Worm (Caenorhabditis elegans) whole organism, young adult: ENCODE data around the gene eps-8.
A peak's percentile ranks its signal among the peaks of the same experiment; 100 is the strongest.

Source experiments
- B0035.1 ChIP-seq: sonication (generic microtip); optimal IDR thresholded peaks from 2 replicates; lab custom pipeline; 2016; ENCODE audit warnings: missing genetic modification characterization, mild to moderate bottlenecking, missing compliant biosample characterization, missing genotype, missing genetic modification reagents
- B0261.1 ChIP-seq: sonication (generic microtip); optimal IDR thresholded peaks from 2 replicates; lab custom pipeline; 2016; ENCODE audit warnings: mild to moderate bottlenecking, missing genetic modification characterization, moderate library complexity, missing compliant biosample characterization
- B0336.3 ChIP-seq: fragments of 200-800 bp; sonication (Bioruptor generic); IDR thresholded peaks from 2 replicates; pipeline ENCODE4 v1.3.6; 2022; ENCODE audit warnings: missing genetic modification characterization, missing compliant biosample characterization
- C17E4.6 ChIP-seq: fragments of 200-800 bp; sonication (Bioruptor generic); IDR thresholded peaks from 2 replicates; pipeline ENCODE4 v1.3.6; 2022; ENCODE audit warnings: missing genetic modification reagents, missing genetic modification characterization, missing compliant biosample characterization
- F33H1.4 ChIP-seq: fragments of 200-800 bp; sonication (Bioruptor generic); IDR thresholded peaks from 2 replicates; pipeline ENCODE4 v1.3.6; 2022; ENCODE audit warnings: missing genetic modification reagents, missing genetic modification characterization, missing compliant biosample characterization
- F37B4.10 ChIP-seq: fragments of 200-800 bp; sonication (Bioruptor generic); IDR thresholded peaks from 2 replicates; pipeline ENCODE4 v1.3.6; 2022; ENCODE audit warnings: missing genetic modification characterization, missing compliant biosample characterization
- F57C9.4 ChIP-seq: sonication (generic microtip); optimal IDR thresholded peaks from 2 replicates; lab custom pipeline; 2017; ENCODE audit warnings: mild to moderate bottlenecking, missing genetic modification characterization, missing compliant biosample characterization
- K12H6.12 ChIP-seq: fragments of 200-800 bp; sonication (Bioruptor generic); optimal IDR thresholded peaks from 2 replicates; lab custom pipeline; 2018; ENCODE audit warnings: mild to moderate bottlenecking, missing genetic modification characterization, missing compliant biosample characterization
- Y53G8AR.9 ChIP-seq: fragments of 200-800 bp; sonication (Bioruptor generic); conservative IDR thresholded peaks from 2 replicates; pipeline ENCODE4 v1.3.6; 2022; ENCODE audit warnings: missing genetic modification reagents, missing genetic modification characterization, missing compliant biosample characterization
- Y56A3A.18 ChIP-seq: fragments of 200-800 bp; sonication (Bioruptor generic); IDR thresholded peaks from 2 replicates; pipeline ENCODE4 v1.3.6; 2022; ENCODE audit warnings: missing genetic modification reagents, missing genetic modification characterization, missing compliant biosample characterization
- Y79H2A.3 ChIP-seq: fragments of 200-800 bp; sonication (Bioruptor generic); conservative IDR thresholded peaks from 2 replicates; pipeline ENCODE4 v1.3.6; 2022; ENCODE audit warnings: missing genetic modification reagents, missing genetic modification characterization, missing compliant biosample characterization
- Y95B8A.8 ChIP-seq: fragments of 200-800 bp; sonication (Bioruptor generic); IDR thresholded peaks from 2 replicates; pipeline ENCODE4 v1.3.6; 2022; ENCODE audit warnings: missing genetic modification reagents, missing genetic modification characterization, missing compliant biosample characterization
- akir-1 ChIP-seq: fragments of 200-800 bp; sonication (Bioruptor generic); optimal IDR thresholded peaks from 2 replicates; lab custom pipeline; 2018; ENCODE audit warnings: mild to moderate bottlenecking, missing genetic modification characterization, moderate library complexity, missing compliant biosample characterization
- aptf-2 ChIP-seq: fragments of 200-800 bp; sonication (Bioruptor generic); conservative IDR thresholded peaks from 2 replicates; pipeline ENCODE4 v1.3.6; 2022; ENCODE audit warnings: missing genetic modification reagents, missing genetic modification characterization, missing compliant biosample characterization
- cebp-2 ChIP-seq: fragments of 200-800 bp; sonication (Bioruptor generic); IDR thresholded peaks from 2 replicates; pipeline ENCODE4 v1.3.6; 2022; ENCODE audit warnings: missing genetic modification characterization, missing compliant biosample characterization
- ceh-27 ChIP-seq: fragments of 200-800 bp; sonication (Bioruptor generic); optimal IDR thresholded peaks from 2 replicates; lab custom pipeline; 2018; ENCODE audit warnings: mild to moderate bottlenecking, missing genetic modification characterization, moderate library complexity, missing compliant biosample characterization
- chd-7 ChIP-seq: sonication (generic microtip); optimal IDR thresholded peaks from 2 replicates; lab custom pipeline; 2016; ENCODE audit warnings: mild to moderate bottlenecking, missing genetic modification characterization, moderate library complexity, missing compliant biosample characterization
- dpl-1 ChIP-seq: fragments of 150-350 bp; optimal IDR thresholded peaks from 2 replicates; lab custom pipeline; 2014; ENCODE audit warnings: missing biosample characterization, missing genetic modification reagents, missing genetic modification characterization
- egl-44 ChIP-seq: fragments of 200-800 bp; sonication (Bioruptor generic); IDR thresholded peaks from 2 replicates; pipeline ENCODE4 v1.3.6; 2022; ENCODE audit warnings: missing genetic modification reagents, missing genetic modification characterization, missing compliant biosample characterization
- gei-17 ChIP-seq: fragments of 200-800 bp; sonication (Bioruptor generic); optimal IDR thresholded peaks from 2 replicates; lab custom pipeline; 2018; ENCODE audit warnings: mild to moderate bottlenecking, missing genetic modification characterization, missing compliant biosample characterization
- hlh-12 ChIP-seq: sonication (generic microtip); optimal IDR thresholded peaks from 2 replicates; lab custom pipeline; 2016; ENCODE audit warnings: missing genetic modification characterization, missing compliant biosample characterization
- hlh-26 ChIP-seq: fragments of 200-800 bp; sonication (Bioruptor generic); conservative IDR thresholded peaks from 2 replicates; pipeline ENCODE4 v1.3.6; 2022; ENCODE audit warnings: missing genetic modification reagents, missing genetic modification characterization, missing compliant biosample characterization
- hmg-20 ChIP-seq: fragments of 200-800 bp; sonication (Bioruptor generic); IDR thresholded peaks from 2 replicates; pipeline ENCODE4 v1.3.6; 2022; ENCODE audit warnings: missing genetic modification reagents, missing genetic modification characterization, missing compliant biosample characterization
- hrde-1 ChIP-seq: sonication (generic microtip); optimal IDR thresholded peaks from 2 replicates; lab custom pipeline; 2016; ENCODE audit warnings: missing genetic modification characterization, mild to moderate bottlenecking, missing compliant biosample characterization, moderate library complexity, missing genotype, missing genetic modification reagents, borderline replicate concordance
- hsf-1 ChIP-seq: fragments of 200-800 bp; sonication (Bioruptor generic); IDR thresholded peaks from 2 replicates; pipeline ENCODE4 v1.3.6; 2022; ENCODE audit warnings: missing genetic modification reagents, missing genetic modification characterization, missing compliant biosample characterization
- lag-1 ChIP-seq: fragments of 200-800 bp; sonication (Bioruptor generic); IDR thresholded peaks from 2 replicates; pipeline ENCODE4 v1.3.6; 2022; ENCODE audit warnings: missing genetic modification reagents, missing genetic modification characterization, missing compliant biosample characterization
- let-607 ChIP-seq, 2 experiments: fragments of 200-800 bp in 1 of 2; sonication (Bioruptor generic) in 1 of 2; sonication (generic microtip) in 1 of 2; optimal IDR thresholded peaks; 2 replicates each; lab custom pipeline; 2016 to 2018; ENCODE audit warnings: mild to moderate bottlenecking in 2 of 2, missing compliant biosample characterization in 2 of 2, missing genetic modification characterization in 2 of 2, moderate library complexity in 2 of 2, missing genotype in 1 of 2
- lin-54 ChIP-seq: fragments of 200-800 bp; sonication (Bioruptor generic); optimal IDR thresholded peaks from 2 replicates; lab custom pipeline; 2018; ENCODE audit warnings: mild to moderate bottlenecking, missing genetic modification characterization, missing compliant biosample characterization
- madf-10 ChIP-seq: sonication (generic microtip); optimal IDR thresholded peaks from 2 replicates; lab custom pipeline; 2016; ENCODE audit warnings: mild to moderate bottlenecking, missing genetic modification characterization, missing compliant biosample characterization
- mes-4 ChIP-seq: sonication (generic microtip); optimal IDR thresholded peaks from 2 replicates; lab custom pipeline; 2016; ENCODE audit warnings: missing genotype, missing genetic modification characterization, missing compliant biosample characterization
- nhr-27 ChIP-seq: fragments of 200-800 bp; sonication (Bioruptor generic); optimal IDR thresholded peaks from 2 replicates; lab custom pipeline; 2018; ENCODE audit warnings: mild to moderate bottlenecking, missing genetic modification characterization, moderate library complexity, missing compliant biosample characterization
- nhr-90 ChIP-seq: sonication (generic microtip); optimal IDR thresholded peaks from 2 replicates; lab custom pipeline; 2016; ENCODE audit warnings: missing genotype, mild to moderate bottlenecking, missing genetic modification characterization, missing compliant biosample characterization
- pbrm-1 ChIP-seq: fragments of 200-800 bp; sonication (Bioruptor generic); IDR thresholded peaks from 2 replicates; pipeline ENCODE4 v1.3.6; 2022; ENCODE audit warnings: missing genetic modification reagents, missing genetic modification characterization, missing compliant biosample characterization
- pha-4 ChIP-seq: fragments of 150-350 bp; sonication (generic microtip); optimal IDR thresholded peaks from 2 replicates; lab custom pipeline; 2014; ENCODE audit warnings: missing biosample characterization, missing genetic modification reagents, missing genetic modification characterization
- rcor-1 ChIP-seq: fragments of 200-800 bp; sonication (Bioruptor generic); IDR thresholded peaks from 2 replicates; pipeline ENCODE4 v1.3.6; 2022; ENCODE audit warnings: missing genetic modification reagents, missing genetic modification characterization, missing compliant biosample characterization
- rec-8 ChIP-seq, 2 experiments: sonication (generic microtip); optimal IDR thresholded peaks; 2 replicates each; lab custom pipeline; 2016; ENCODE audit warnings: mild to moderate bottlenecking in 2 of 2, missing genetic modification characterization in 2 of 2, missing genetic modification reagents in 2 of 2, missing genotype in 2 of 2, missing biosample characterization in 1 of 2, missing compliant biosample characterization in 1 of 2, moderate library complexity in 1 of 2
- repo-1 ChIP-seq: sonication (generic microtip); optimal IDR thresholded peaks from 2 replicates; lab custom pipeline; 2017; ENCODE audit warnings: mild to moderate bottlenecking, missing genetic modification characterization, missing compliant biosample characterization
- sdz-38 ChIP-seq: sonication (generic microtip); optimal IDR thresholded peaks from 2 replicates; lab custom pipeline; 2016; ENCODE audit warnings: missing genotype, missing genetic modification characterization, missing compliant biosample characterization
- somi-1 ChIP-seq: fragments of 200-800 bp; sonication (Bioruptor generic); optimal IDR thresholded peaks from 2 replicates; lab custom pipeline; 2018; ENCODE audit warnings: mild to moderate bottlenecking, missing genetic modification characterization, missing compliant biosample characterization
- sptf-2 ChIP-seq: fragments of 200-800 bp; sonication (Bioruptor generic); optimal IDR thresholded peaks from 2 replicates; lab custom pipeline; 2018; ENCODE audit warnings: mild to moderate bottlenecking, missing genetic modification characterization, missing compliant biosample characterization
- tlf-1 ChIP-seq: fragments of 200-800 bp; sonication (Bioruptor generic); optimal IDR thresholded peaks from 2 replicates; lab custom pipeline; 2018; ENCODE audit warnings: mild to moderate bottlenecking, missing genetic modification characterization, missing compliant biosample characterization
- unc-130 ChIP-seq: sonication (generic microtip); optimal IDR thresholded peaks from 2 replicates; lab custom pipeline; 2016; ENCODE audit warnings: missing genetic modification reagents, missing genetic modification characterization, missing compliant biosample characterization
- xnd-1 ChIP-seq: sonication (generic microtip); optimal IDR thresholded peaks from 2 replicates; lab custom pipeline; 2016; ENCODE audit warnings: missing genotype, missing genetic modification reagents, missing genetic modification characterization, missing compliant biosample characterization
- zfh-2 ChIP-seq: fragments of 200-800 bp; sonication (Bioruptor generic); conservative IDR thresholded peaks from 2 replicates; pipeline ENCODE4 v1.3.6; 2022; ENCODE audit warnings: missing genetic modification reagents, missing genetic modification characterization, missing compliant biosample characterization
- ztf-25 ChIP-seq: fragments of 200-800 bp; sonication (Bioruptor generic); IDR thresholded peaks from 2 replicates; pipeline ENCODE4 v1.3.6; 2022; ENCODE audit warnings: missing genetic modification reagents, missing genetic modification characterization, missing compliant biosample characterization
- ztf-28 ChIP-seq: fragments of 200-800 bp; sonication (Bioruptor generic); IDR thresholded peaks from 2 replicates; pipeline ENCODE4 v1.3.6; 2022; ENCODE audit warnings: missing genetic modification reagents, missing genetic modification characterization, missing compliant biosample characterization
- ztf-6 ChIP-seq: fragments of 200-800 bp; sonication (Bioruptor generic); IDR thresholded peaks from 2 replicates; pipeline ENCODE4 v1.3.6; 2022; ENCODE audit warnings: missing genetic modification reagents, missing genetic modification characterization, missing compliant biosample characterization

Gene eps-8

DNA sequence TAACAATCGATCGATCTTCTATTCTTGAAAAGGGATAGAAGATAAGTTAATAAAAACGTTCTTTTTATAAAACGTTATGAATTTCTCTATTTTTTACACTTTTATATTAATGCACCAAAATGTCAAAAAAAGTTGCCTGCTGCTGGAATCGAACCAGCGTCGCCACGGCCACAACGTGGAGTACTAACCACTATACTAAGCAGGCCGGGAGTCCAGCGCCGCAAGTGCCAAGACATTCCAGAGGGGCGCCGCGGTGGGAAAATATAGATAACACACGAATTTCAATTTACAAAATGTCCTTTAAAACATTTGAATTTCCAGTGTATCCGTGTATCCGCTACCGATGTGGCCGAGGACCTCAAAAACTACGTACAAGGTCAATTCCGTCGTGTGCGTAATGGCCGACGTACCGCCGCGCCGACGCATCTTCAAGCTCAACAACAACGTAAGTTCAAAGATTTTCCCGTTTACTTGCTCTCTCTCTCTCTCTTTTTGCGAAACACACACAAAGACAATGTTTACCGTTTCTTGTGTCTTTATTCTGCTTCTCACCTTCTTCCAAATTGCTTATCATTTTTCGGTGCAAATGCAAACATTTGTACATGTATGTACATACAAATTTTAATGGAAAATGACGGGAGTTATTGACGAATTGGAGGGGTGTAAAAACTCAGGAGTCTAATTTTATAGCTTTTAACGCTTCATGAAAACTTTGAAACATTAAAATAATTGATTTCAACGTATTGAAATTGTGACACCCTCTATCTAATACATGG lies 9.8 kb downstream of the eps-8 start (continued):
- TF ChIP-seq unc-130 (GFP tag; lab: Kevin White, UChicago) (no peak), egl-44 (GFP tag; lab: Robert Waterston, UW) (0 out of 2 replicates have a peak, but pooled peaks have one; percentile 26), K12H6.12 (tag; lab: Kevin White, UChicago) (no peak), rec-8 (tag; optimal IDR thresholded peaks at IDR 0.05; lab: Kevin White, UChicago) (peak in 1 of 2 experiments; percentile 4), akir-1 (no peak), nhr-90 (peak; percentile 38), gei-17 (GFP tag; lab: Kevin White, UChicago) (no peak), sptf-2 (GFP tag; lab: Kevin White, UChicago) (no peak), B0336.3 (GFP tag; lab: Robert Waterston, UW) (0 out of 2 replicates have a peak, but pooled peaks have one; percentile 23), rcor-1 (no peak), repo-1 (tag; lab: Kevin White, UChicago) (no peak), hmg-20 (no peak), ztf-6 (GFP tag; lab: Robert Waterston, UW) (no peak), sdz-38 (tag; lab: Kevin White, UChicago) (no peak), F37B4.10 (GFP tag; lab: Robert Waterston, UW) (no peak), let-607 (tag; optimal IDR thresholded peaks at IDR 0.05; lab: Kevin White, UChicago) (no peak), hrde-1 (tag; lab: Kevin White, UChicago) (no peak), zfh-2 (GFP tag; lab: Robert Waterston, UW) (no peak), pbrm-1 (GFP tag; lab: Robert Waterston, UW) (peak; percentile 28; the same call in 1 of the 2 replicates), Y95B8A.8 (no peak), dpl-1 (GFP tag; lab: Kevin White, UChicago) (no peak), ztf-28 (GFP tag; lab: Robert Waterston, UW) (peak; percentile 62; the same call in 1 of the 2 replicates), lin-54 (GFP tag; lab: Kevin White, UChicago) (no peak), C17E4.6 (GFP tag; lab: Robert Waterston, UW) (no peak), F33H1.4 (GFP tag; lab: Robert Waterston, UW) (no peak), hlh-12 (tag; lab: Kevin White, UChicago) (no peak), pha-4 (no peak), cebp-2 (GFP tag; lab: Robert Waterston, UW) (no peak), aptf-2 (GFP tag; lab: Robert Waterston, UW) (no peak), xnd-1 (tag; lab: Kevin White, UChicago) (no peak), Y79H2A.3 (no peak), chd-7 (no peak), ceh-27 (no peak), lag-1 (GFP tag; lab: Robert Waterston, UW) (no peak), somi-1 (no peak), nhr-27 (tag; lab: Kevin White, UChicago) (no peak), Y56A3A.18 (GFP tag; lab: Robert Waterston, UW) (no peak), Y53G8AR.9 (no peak), tlf-1 (GFP tag; lab: Kevin White, UChicago) (no peak), B0261.1 (tag; lab: Kevin White, UChicago) (peak; percentile 81), mes-4 (tag; lab: Kevin White, UChicago) (no peak), F57C9.4 (tag; lab: Kevin White, UChicago) (no peak), madf-10 (tag; lab: Kevin White, UChicago) (peak; percentile 7), B0035.1 (tag; lab: Kevin White, UChicago) (no peak), hsf-1 (GFP tag; lab: Robert Waterston, UW) (no peak), ztf-25 (GFP tag; lab: Robert Waterston, UW) (0 out of 2 replicates have a peak, but pooled peaks have one; percentile 50), hlh-26 (GFP tag; lab: Robert Waterston, UW) (no peak)
